Fruit fly (Drosophila melanogaster): ENCODE data around the gene CG17572.

CG17572 gene

DNA sequence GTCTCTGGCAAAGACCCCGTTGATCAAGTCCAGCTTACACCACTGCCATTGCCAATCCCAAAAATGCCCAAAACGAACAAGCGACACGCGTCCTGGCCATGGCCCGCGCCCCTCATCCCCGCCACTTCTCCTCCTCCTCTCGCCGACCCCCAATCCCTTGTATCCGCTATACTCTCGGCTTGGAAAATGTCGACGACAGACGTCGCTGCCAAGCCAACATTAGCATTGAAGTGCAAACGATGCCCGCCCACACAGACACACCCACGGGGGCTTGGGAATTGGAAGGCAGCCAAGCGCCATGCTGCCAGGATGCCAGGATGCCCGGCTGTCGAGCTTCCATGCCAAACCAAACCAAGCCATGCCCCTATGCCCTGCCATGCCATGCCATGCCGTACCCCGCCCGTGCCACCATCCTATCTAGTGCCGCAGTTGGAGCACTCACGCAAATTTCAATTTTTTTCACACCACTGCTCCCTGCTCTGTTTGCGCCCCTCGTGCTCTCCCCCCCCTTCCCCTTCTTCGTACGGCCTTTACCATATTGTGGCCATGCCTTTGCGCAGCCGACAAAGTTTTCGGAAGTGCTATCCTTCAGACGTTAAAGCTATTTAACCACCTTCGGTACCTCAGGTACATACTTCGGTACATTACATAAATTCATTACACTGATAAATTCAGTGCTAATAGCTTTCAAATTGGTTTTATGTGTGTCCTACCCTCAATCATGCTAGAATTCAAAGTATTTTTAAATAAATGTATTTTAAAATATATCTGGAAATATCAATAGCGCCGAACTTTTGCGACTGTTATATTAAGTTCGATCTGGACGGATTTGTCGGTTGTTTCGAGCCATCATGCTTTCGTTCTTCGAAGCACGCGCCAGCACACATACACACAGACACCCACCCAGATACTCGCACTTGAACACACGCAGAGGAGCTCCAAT, 52.4 kb downstream of the CG17572 start:
- no peak for TF ChIP-seq Sin3A (optimal IDR thresholded peaks at IDR 0.05)
- TF ChIP-seq psq (optimal IDR thresholded peaks at IDR 0.05), result no peak
- no peak for TF ChIP-seq insv (optimal IDR thresholded peaks at IDR 0.05)
- no peak for TF ChIP-seq h (optimal IDR thresholded peaks at IDR 0.05)
- no peak for TF ChIP-seq Myc (optimal IDR thresholded peaks at IDR 0.05)
- TF ChIP-seq ttk (optimal IDR thresholded peaks at IDR 0.05), result no peak

All from Kc167 (cell line).